Fruit fly (Drosophila melanogaster): ENCODE results near the gene CG13284.
A peak's percentile ranks its signal among the peaks of the same experiment; 100 is the strongest.

CG13284 gene

dm6 chr2L:16815989-16816749, 32.3 kb downstream of the CG13284 start, which contains the start of gene mdy (continued):
- peak; percentile 59 for TF ChIP-seq CG10631 (GFP tag; optimal IDR thresholded peaks at IDR 0.05)
- no peak for TF ChIP-seq CG34406 (GFP tag; optimal IDR thresholded peaks at IDR 0.05)
- no peak for TF ChIP-seq CG6854 (GFP tag; optimal IDR thresholded peaks at IDR 0.05)
- peak; percentile 17 for TF ChIP-seq CG6276 (GFP tag; optimal IDR thresholded peaks at IDR 0.05)
- TF ChIP-seq CG8119 (GFP tag; IDR thresholded peaks at IDR 0.05): no peak; the same call in 2 of the 3 replicates
- TF ChIP-seq CG9139 (GFP tag; optimal IDR thresholded peaks at IDR 0.05): no peak
- peak; percentile 74 for TF ChIP-seq esn (GFP tag; optimal IDR thresholded peaks at IDR 0.05)
- peak; percentile 74 for TF ChIP-seq Met (GFP tag; optimal IDR thresholded peaks at IDR 0.05)
- TF ChIP-seq Lpt (GFP tag; optimal IDR thresholded peaks at IDR 0.05): peak; percentile 44
- no peak for TF ChIP-seq CG16779 (tag; optimal IDR thresholded peaks at IDR 0.05)

dm6 chr2L:16808752-16809151, 39.8 kb downstream of the CG13284 start:
- TF ChIP-seq salr (GFP tag; optimal IDR thresholded peaks at IDR 0.05) (no peak), dsx (GFP tag; optimal IDR thresholded peaks at IDR 0.05; ENCODE audit: poor library complexity, severe bottlenecking) (no peak), Smox (GFP tag; optimal IDR thresholded peaks at IDR 0.05) (no peak), spab (GFP tag; optimal IDR thresholded peaks at IDR 0.05) (no peak)

dm6 chr2L:16804376-16804934, 44.1 kb downstream of the CG13284 start, which contains the start of gene CG13272:
TSS of gene CG13272 (plus strand) at chr2L:16804884.
- TF ChIP-seq CG15336 (GFP tag; IDR thresholded peaks at IDR 0.05) (peak; percentile 68), salr (GFP tag; optimal IDR thresholded peaks at IDR 0.05) (no peak), pdm3 (GFP tag; optimal IDR thresholded peaks at IDR 0.05) (peak; percentile 26), spab (GFP tag; optimal IDR thresholded peaks at IDR 0.05) (no peak), dac (GFP tag; optimal IDR thresholded peaks at IDR 0.05) (peak; percentile 52), Gug (GFP tag; IDR thresholded peaks at IDR 0.05) (peak; percentile 26; the same call in 1 of the 2 replicates), cyc (GFP tag; optimal IDR thresholded peaks at IDR 0.05) (no peak), CG8632 (GFP tag; optimal IDR thresholded peaks at IDR 0.05) (no peak), CG10669 (GFP tag; optimal IDR thresholded peaks at IDR 0.05) (no peak), CG8319 (GFP tag; optimal IDR thresholded peaks at IDR 0.05) (no peak), OdsH (GFP tag; optimal IDR thresholded peaks at IDR 0.05) (peak; percentile 3), CG7368 (GFP tag; optimal IDR thresholded peaks at IDR 0.05) (no peak), CG16779 (tag; optimal IDR thresholded peaks at IDR 0.05) (no peak), vri (GFP tag; optimal IDR thresholded peaks at IDR 0.05) (no peak), Hr4 (GFP tag; optimal IDR thresholded peaks at IDR 0.05) (peak; percentile 67), Sox15 (GFP tag; optimal IDR thresholded peaks at IDR 0.05) (no peak), Eip93F (GFP tag; optimal IDR thresholded peaks at IDR 0.05) (no peak), CG6854 (GFP tag; optimal IDR thresholded peaks at IDR 0.05) (no peak), acj6 (GFP tag; optimal IDR thresholded peaks at IDR 0.05) (peak; percentile 11), fkh (GFP tag; optimal IDR thresholded peaks at IDR 0.05) (no peak), CG10631 (GFP tag; optimal IDR thresholded peaks at IDR 0.05) (no peak), CG6163 (GFP tag; IDR thresholded peaks at IDR 0.05) (no peak), Smox (GFP tag; optimal IDR thresholded peaks at IDR 0.05) (no peak), Ets96B (tag; optimal IDR thresholded peaks at IDR 0.05) (no peak), svp (GFP tag) (peak; percentile 29), fd85E (GFP tag; optimal IDR thresholded peaks at IDR 0.05) (no peak), Hr38 (GFP tag; optimal IDR thresholded peaks at IDR 0.05) (no peak), CG1621 (tag; optimal IDR thresholded peaks at IDR 0.05) (no peak), fd59A (GFP tag; optimal IDR thresholded peaks at IDR 0.05) (no peak), lz (GFP tag; optimal IDR thresholded peaks at IDR 0.05) (no peak), CG31627 (GFP tag; optimal IDR thresholded peaks at IDR 0.05) (no peak), CG6792 (GFP tag; optimal IDR thresholded peaks at IDR 0.05) (no peak), Sox14 (GFP tag; optimal IDR thresholded peaks at IDR 0.05) (no peak), Lpt (GFP tag; optimal IDR thresholded peaks at IDR 0.05) (no peak), CG11762 (GFP tag; optimal IDR thresholded peaks at IDR 0.05; ENCODE audit: insufficient read depth) (no peak), Blimp-1 (GFP tag; optimal IDR thresholded peaks at IDR 0.05) (peak; percentile 17), CG8119 (GFP tag; IDR thresholded peaks at IDR 0.05) (peak; percentile 48; the same call in 2 of the 3 replicates), CG3919 (GFP tag; optimal IDR thresholded peaks at IDR 0.05) (no peak), ss (GFP tag; optimal IDR thresholded peaks at IDR 0.05) (no peak)
